Worm (Caenorhabditis elegans) whole organism, mixed stage, embryonic: Measurements from ENCODE around the gene syp-2.

Source experiments
- M03D4.4 ChIP-seq: sonication (generic microtip); optimal IDR thresholded peaks from 2 replicates; lab custom pipeline; 2017; ENCODE audit warnings: mild to moderate bottlenecking, missing genetic modification characterization, missing compliant biosample characterization
- bed-3 ChIP-seq: fragments of 200-800 bp; sonication (Bioruptor generic); optimal IDR thresholded peaks from 3 replicates; lab custom pipeline; 2018; ENCODE audit warnings: mild to moderate bottlenecking, missing genetic modification characterization, moderate library complexity, missing compliant biosample characterization
- blmp-1 ChIP-seq: fragments of 150-350 bp; optimal IDR thresholded peaks from 2 replicates; lab custom pipeline; 2014; ENCODE audit warnings: missing biosample characterization, missing genetic modification characterization
- ceh-39 ChIP-seq: fragments of 150-350 bp; optimal IDR thresholded peaks from 2 replicates; lab custom pipeline; 2014; ENCODE audit warnings: missing biosample characterization, missing genetic modification characterization
- ceh-43 ChIP-seq: fragments of 200-800 bp; sonication (Bioruptor generic); optimal IDR thresholded peaks from 2 replicates; lab custom pipeline; 2018; ENCODE audit warnings: mild to moderate bottlenecking, missing genetic modification characterization, moderate library complexity, missing compliant biosample characterization
- cnd-1 ChIP-seq: fragments of 200-800 bp; sonication (Bioruptor generic); optimal IDR thresholded peaks from 2 replicates; lab custom pipeline; 2018; ENCODE audit warnings: mild to moderate bottlenecking, missing genetic modification characterization, missing compliant biosample characterization
- drap-1 ChIP-seq: fragments of 200-800 bp; sonication (Bioruptor generic); optimal IDR thresholded peaks from 3 replicates; lab custom pipeline; 2018; ENCODE audit warnings: mild to moderate bottlenecking, missing genetic modification characterization, missing compliant biosample characterization
- elt-1 ChIP-seq: sonication (generic microtip); optimal IDR thresholded peaks from 2 replicates; lab custom pipeline; 2017; ENCODE audit warnings: missing genetic modification characterization, mild to moderate bottlenecking, missing compliant biosample characterization, antibody characterized with exemption, moderate library complexity, borderline replicate concordance; ENCODE audit not compliant: insufficient read depth
- flh-1 ChIP-seq: fragments of 200-800 bp; sonication (Bioruptor generic); optimal IDR thresholded peaks from 2 replicates; lab custom pipeline; 2018; ENCODE audit warnings: mild to moderate bottlenecking, missing genetic modification characterization, moderate library complexity, missing compliant biosample characterization
- ham-2 ChIP-seq: fragments of 200-800 bp; sonication (Bioruptor generic); optimal IDR thresholded peaks from 2 replicates; lab custom pipeline; 2018; ENCODE audit warnings: mild to moderate bottlenecking, missing genetic modification characterization, missing compliant biosample characterization
- hlh-1 ChIP-seq: fragments of 150-350 bp; optimal IDR thresholded peaks from 2 replicates; lab custom pipeline; 2014; ENCODE audit warnings: missing biosample characterization, missing genetic modification reagents, missing genetic modification characterization
- lin-13 ChIP-seq: fragments of 150-350 bp; optimal IDR thresholded peaks from 2 replicates; lab custom pipeline; 2014; ENCODE audit warnings: missing biosample characterization, missing genetic modification characterization
- lin-32 ChIP-seq: fragments of 200-800 bp; sonication (Bioruptor generic); optimal IDR thresholded peaks from 2 replicates; lab custom pipeline; 2018; ENCODE audit warnings: mild to moderate bottlenecking, missing genetic modification characterization, missing compliant biosample characterization
- lsy-2 ChIP-seq: fragments of 150-350 bp; optimal IDR thresholded peaks from 2 replicates; lab custom pipeline; 2014; ENCODE audit warnings: missing biosample characterization, missing genetic modification characterization
- mab-5 ChIP-seq: fragments of 150-350 bp; optimal IDR thresholded peaks from 2 replicates; lab custom pipeline; 2014; ENCODE audit warnings: missing biosample characterization, missing genetic modification characterization
- mep-1 ChIP-seq: fragments of 150-350 bp; optimal IDR thresholded peaks from 2 replicates; lab custom pipeline; 2017; ENCODE audit warnings: missing biosample characterization, missing genetic modification reagents, missing genetic modification characterization, inconsistent platforms
- mls-2 ChIP-seq: sonication (generic microtip); optimal IDR thresholded peaks from 2 replicates; lab custom pipeline; 2016; ENCODE audit warnings: mild to moderate bottlenecking, missing genetic modification characterization, moderate library complexity, missing compliant biosample characterization
- nhr-2 ChIP-seq: fragments of 150-350 bp; optimal IDR thresholded peaks from 2 replicates; lab custom pipeline; 2014; ENCODE audit warnings: missing biosample characterization, missing genetic modification characterization
- nhr-28 ChIP-seq: fragments of 150-350 bp; optimal IDR thresholded peaks from 2 replicates; lab custom pipeline; 2014; ENCODE audit warnings: missing biosample characterization, missing genetic modification characterization
- nhr-76 ChIP-seq: sonication (generic microtip); optimal IDR thresholded peaks from 2 replicates; lab custom pipeline; 2017; ENCODE audit warnings: missing biosample characterization, missing genetic modification characterization
- pha-4 ChIP-seq: fragments of 150-350 bp; optimal IDR thresholded peaks from 2 replicates; lab custom pipeline; 2018; ENCODE audit warnings: missing biosample characterization, missing genetic modification reagents, missing genetic modification characterization
- sem-2 ChIP-seq: fragments of 200-800 bp; sonication (Bioruptor generic); optimal IDR thresholded peaks from 2 replicates; lab custom pipeline; 2018; ENCODE audit warnings: mild to moderate bottlenecking, missing genetic modification characterization, missing compliant biosample characterization
- sptf-1 ChIP-seq: sonication (generic microtip); optimal IDR thresholded peaks from 2 replicates; lab custom pipeline; 2017; ENCODE audit warnings: mild to moderate bottlenecking, missing genetic modification characterization, moderate library complexity, missing compliant biosample characterization
- tbx-8 ChIP-seq: fragments of 200-800 bp; sonication (Bioruptor generic); optimal IDR thresholded peaks from 2 replicates; lab custom pipeline; 2018; ENCODE audit warnings: mild to moderate bottlenecking, missing genetic modification characterization, moderate library complexity, missing compliant biosample characterization
- unc-120 ChIP-seq: sonication (generic microtip); optimal IDR thresholded peaks from 2 replicates; lab custom pipeline; 2017; ENCODE audit warnings: missing genetic modification characterization, missing compliant biosample characterization; ENCODE audit not compliant: poor library complexity, severe bottlenecking
- unc-39 ChIP-seq: fragments of 150-350 bp; optimal IDR thresholded peaks from 2 replicates; lab custom pipeline; 2014; ENCODE audit warnings: missing biosample characterization, missing genetic modification characterization
- zip-8 ChIP-seq: fragments of 150-350 bp; optimal IDR thresholded peaks from 2 replicates; lab custom pipeline; 2014; ENCODE audit warnings: missing biosample characterization, missing genetic modification characterization

syp-2 gene

ce11 chrV:5523260-5523659 lies 13.0 kb upstream of the syp-2 start:
- peak; percentile 0 for TF ChIP-seq ham-2 (GFP tag; lab: Kevin White, UChicago)
- TF ChIP-seq elt-1 (tag; lab: Kevin White, UChicago), result peak; percentile 87
- no peak for TF ChIP-seq mab-5

ce11 chrV:5525208-5525607 lies 11.1 kb upstream of the syp-2 start:
- TF ChIP-seq zip-8 (tag; lab: Kevin White, UChicago) (peak; percentile 57), unc-39 (tag; lab: Kevin White, UChicago) (no peak)

- TF ChIP-seq tbx-8 (GFP tag; lab: Kevin White, UChicago) (no peak), unc-39 (tag; lab: Kevin White, UChicago) (no peak), mep-1 (tag; lab: Kevin White, UChicago) (no peak), nhr-28 (no peak), ceh-39 (no peak), ham-2 (GFP tag; lab: Kevin White, UChicago) (no peak), ceh-43 (GFP tag; lab: Kevin White, UChicago) (no peak), M03D4.4 (tag; lab: Kevin White, UChicago) (no peak), bed-3 (GFP tag; lab: Kevin White, UChicago) (no peak), lin-32 (GFP tag; lab: Kevin White, UChicago) (no peak), mls-2 (tag; lab: Kevin White, UChicago) (no peak), drap-1 (GFP tag; lab: Kevin White, UChicago) (no peak), blmp-1 (no peak), lsy-2 (tag; lab: Kevin White, UChicago) (no peak)
These were observed 8.6 kb upstream of the syp-2 start for ce11 chrV:5527694-5528093.

ce11 chrV:5533755-5534154 lies 2.5 kb upstream of the syp-2 start, which contains the start of gene grl-1:
grl-1 (minus strand) TSS chrV:5533855.
- TF ChIP-seq cnd-1 (tag; lab: Kevin White, UChicago) (no peak), zip-8 (tag; lab: Kevin White, UChicago) (peak; percentile 6)

ce11 chrV:5535774-5536173 lies 513 bp upstream of the syp-2 start, which contains the start of gene C24G6.8:
C24G6.8 (minus strand) TSS chrV:5535874.
- TF ChIP-seq cnd-1 (tag; lab: Kevin White, UChicago) (no peak), sem-2 (GFP tag; lab: Kevin White, UChicago) (no peak), ham-2 (GFP tag; lab: Kevin White, UChicago) (no peak), bed-3 (GFP tag; lab: Kevin White, UChicago) (no peak), lin-13 (tag; lab: Kevin White, UChicago) (no peak), elt-1 (tag; lab: Kevin White, UChicago) (no peak), mls-2 (tag; lab: Kevin White, UChicago) (no peak), tbx-8 (GFP tag; lab: Kevin White, UChicago) (no peak), lsy-2 (tag; lab: Kevin White, UChicago) (no peak), mep-1 (tag; lab: Kevin White, UChicago) (no peak)

ce11 chrV:5538500-5538899 lies 2.2 kb downstream of the syp-2 start, which contains the start of gene cft-1:
cft-1 (plus strand) TSS chrV:5538800.
- TF ChIP-seq unc-120 (tag; lab: Kevin White, UChicago) (no peak), flh-1 (GFP tag; lab: Kevin White, UChicago) (no peak), bed-3 (GFP tag; lab: Kevin White, UChicago) (no peak), sem-2 (GFP tag; lab: Kevin White, UChicago) (no peak), unc-39 (tag; lab: Kevin White, UChicago) (no peak), ceh-43 (GFP tag; lab: Kevin White, UChicago) (no peak), sptf-1 (no peak), nhr-76 (tag; lab: Kevin White, UChicago) (no peak), drap-1 (GFP tag; lab: Kevin White, UChicago) (no peak), nhr-2 (tag; lab: Kevin White, UChicago) (no peak), hlh-1 (tag; lab: Kevin White, UChicago) (no peak), blmp-1 (no peak), mab-5 (no peak), elt-1 (tag; lab: Kevin White, UChicago) (no peak), lin-32 (GFP tag; lab: Kevin White, UChicago) (no peak), ceh-39 (no peak), nhr-28 (no peak), pha-4 (tag; lab: Kevin White, UChicago) (no peak), mls-2 (tag; lab: Kevin White, UChicago) (no peak)
